Worm (Caenorhabditis elegans) whole organism, L4 larva: ENCODE data around the gene arrd-11.

Source experiments
- aha-1 ChIP-seq: fragments of 150-350 bp; peaks from one replicate; lab custom pipeline; 2014; ENCODE audit warnings: missing biosample characterization, missing genetic modification characterization
- attf-4 ChIP-seq: sonication (generic microtip); optimal IDR thresholded peaks from 3 replicates; lab custom pipeline; 2017; ENCODE audit warnings: missing biosample characterization, missing genetic modification characterization
- ces-1 ChIP-seq: fragments of 150-350 bp; sonication (generic microtip); optimal IDR thresholded peaks from 4 replicates; lab custom pipeline; 2014; ENCODE audit warnings: missing biosample characterization, missing genetic modification reagents, missing genetic modification characterization
- daf-12 ChIP-seq: fragments of 150-350 bp; optimal IDR thresholded peaks from 2 replicates; lab custom pipeline; 2014; ENCODE audit warnings: missing biosample characterization, missing genetic modification reagents, missing genetic modification characterization
- dpl-1 ChIP-seq: fragments of 150-350 bp; optimal IDR thresholded peaks from 2 replicates; lab custom pipeline; 2014; ENCODE audit warnings: missing biosample characterization, missing genetic modification reagents, missing genetic modification characterization
- hmg-1.1 ChIP-seq: fragments of 200-800 bp; sonication (Bioruptor generic); IDR thresholded peaks from 2 replicates; pipeline ENCODE4 v1.3.6; 2022; ENCODE audit warnings: missing genetic modification reagents, missing genetic modification characterization, missing compliant biosample characterization
- lin-13 ChIP-seq: fragments of 150-350 bp; optimal IDR thresholded peaks from 2 replicates; lab custom pipeline; 2014; ENCODE audit warnings: missing biosample characterization, missing genetic modification reagents, missing genetic modification characterization
- lin-39 ChIP-seq: fragments of 150-350 bp; optimal IDR thresholded peaks from 2 replicates; lab custom pipeline; 2014; ENCODE audit warnings: missing biosample characterization, missing genetic modification reagents, missing genetic modification characterization
- madf-5 ChIP-seq, 2 experiments: fragments of 200-800 bp; sonication (Bioruptor generic); IDR thresholded peaks; 2 replicates each; pipeline ENCODE4 v1.3.6; 2022; ENCODE audit warnings: missing compliant biosample characterization in 2 of 2, missing genetic modification characterization in 2 of 2
- nhr-28 ChIP-seq: fragments of 150-350 bp; optimal IDR thresholded peaks from 2 replicates; lab custom pipeline; 2014; ENCODE audit warnings: missing biosample characterization, missing genetic modification characterization
- pqm-1 ChIP-seq: sonication (generic microtip); optimal IDR thresholded peaks from 2 replicates; lab custom pipeline; 2017; ENCODE audit warnings: missing biosample characterization, missing genetic modification characterization
- skn-1 ChIP-seq: fragments of 150-350 bp; optimal IDR thresholded peaks from 2 replicates; lab custom pipeline; 2014; ENCODE audit warnings: missing biosample characterization, missing genetic modification characterization
- unc-62 ChIP-seq, 3 experiments: fragments of 150-350 bp in 1 of 3; sonication (generic microtip); optimal IDR thresholded peaks in 2 of 3; peaks in 1 of 3; 1 replicate in 1 of 3; 2 replicates in 2 of 3; lab custom pipeline; 2014 to 2017; ENCODE audit warnings: missing biosample characterization in 3 of 3, missing genetic modification characterization in 3 of 3, missing genetic modification reagents in 3 of 3, missing genotype in 1 of 3
- ztf-11 ChIP-seq: fragments of 150-350 bp; optimal IDR thresholded peaks from 2 replicates; lab custom pipeline; 2014; ENCODE audit warnings: missing biosample characterization, missing genetic modification characterization

DNA sequence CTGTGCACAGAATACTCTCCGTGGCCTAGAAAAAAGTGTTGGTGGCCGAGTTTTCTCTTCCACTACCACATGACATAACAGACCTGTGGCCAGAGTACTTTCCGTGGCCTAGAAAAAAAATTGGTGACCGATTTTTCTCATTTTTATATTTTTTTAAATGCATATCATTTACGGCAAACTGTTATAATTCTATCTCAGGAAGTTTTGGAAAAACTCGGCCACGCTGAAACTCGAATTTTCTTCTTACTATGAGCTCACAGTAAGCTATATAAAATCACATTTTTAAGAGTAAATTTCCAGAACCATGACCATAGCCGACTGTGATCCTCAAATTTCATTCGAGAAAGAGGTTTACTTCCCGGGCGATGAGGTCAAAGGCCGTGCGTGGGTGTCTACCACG, 11.2 kb upstream of the arrd-11 start, which contains the start of gene arrd-14:
- TF ChIP-seq ces-1 (GFP tag; lab: Kevin White, UChicago) (no peak), lin-13 (GFP tag; lab: Kevin White, UChicago) (no peak), daf-12 (tag; lab: Kevin White, UChicago) (no peak), ztf-11 (no peak), nhr-28 (no peak), hmg-1.1 (GFP tag; lab: Robert Waterston, UW) (no peak), skn-1 (no peak), unc-62 (GFP tag; optimal IDR thresholded peaks at IDR 0.05 in 1 of 2; lab: Kevin White, UChicago) (no peak), unc-62 (tag; optimal IDR thresholded peaks at IDR 0.05; lab: Kevin White, UChicago) (no peak), attf-4 (tag; lab: Kevin White, UChicago) (no peak), aha-1 (tag; lab: Kevin White, UChicago) (no peak), lin-39 (tag; lab: Kevin White, UChicago) (no peak), dpl-1 (GFP tag; lab: Kevin White, UChicago) (no peak), pqm-1 (tag; lab: Kevin White, UChicago) (no peak), madf-5 (GFP tag; IDR thresholded peaks at IDR 0.05; lab: Robert Waterston, UW) (no peak)
